Fruit fly (Drosophila melanogaster): ENCODE results near the gene ATP6AP2.

ATP6AP2 gene

dm6 chr3R:9260421-9260973, at the start of gene ATP6AP2 (continued):
- TF ChIP-seq zen2 (GFP tag; IDR thresholded peaks at IDR 0.05; ENCODE audit: partially characterized antibody) (peak; percentile 48; the same call in 2 of the 3 replicates), Dll (GFP tag; IDR thresholded peaks at IDR 0.05; ENCODE audit: partially characterized antibody) (peak; percentile 78; the same call in 3 of the 4 replicates), CG3838 (GFP tag; optimal IDR thresholded peaks at IDR 0.05) (no peak), sna (GFP tag; IDR thresholded peaks at IDR 0.05; ENCODE audit: partially characterized antibody) (peak; percentile 63), repo (GFP tag; optimal IDR thresholded peaks at IDR 0.05) (no peak), cato (GFP tag; optimal IDR thresholded peaks at IDR 0.05; ENCODE audit: borderline replicate concordance) (no peak), mam (GFP tag; optimal IDR thresholded peaks at IDR 0.05) (peak; percentile 43), jigr1 (GFP tag; IDR thresholded peaks at IDR 0.05) (no peak), dm (GFP tag; optimal IDR thresholded peaks at IDR 0.05) (peak; percentile 32), CG1647 (GFP tag; optimal IDR thresholded peaks at IDR 0.05) (peak; percentile 10), hbn (GFP tag; IDR thresholded peaks at IDR 0.05; ENCODE audit: partially characterized antibody) (peak; percentile 77), Sry-δ (GFP tag; optimal IDR thresholded peaks at IDR 0.05) (peak; percentile 63), CG1529 (GFP tag; optimal IDR thresholded peaks at IDR 0.05) (no peak), phol (tag; optimal IDR thresholded peaks at IDR 0.05) (peak; percentile 69), CG12104 (GFP tag; optimal IDR thresholded peaks at IDR 0.05) (peak; percentile 36), corto (GFP tag; optimal IDR thresholded peaks at IDR 0.05) (no peak), CG12659 (GFP tag; optimal IDR thresholded peaks at IDR 0.05) (peak; percentile 85)

dm6 chr3R:9213029-9213428, 47.4 kb upstream of the ATP6AP2 start:
- no peak for TF ChIP-seq CG7963 (GFP tag; IDR thresholded peaks at IDR 0.05; ENCODE audit: partially characterized antibody)
- TF ChIP-seq prd (optimal IDR thresholded peaks at IDR 0.05), result no peak
- TF ChIP-seq prd (GFP tag; IDR thresholded peaks at IDR 0.05), result no peak; the same call in 2 of the 3 replicates
- no peak for TF ChIP-seq Aef1 (GFP tag; IDR thresholded peaks at IDR 0.05)
- no peak for TF ChIP-seq Dref (GFP tag; IDR thresholded peaks at IDR 0.05)
- TF ChIP-seq twi (tag; optimal IDR thresholded peaks at IDR 0.05), result no peak
- no peak for TF ChIP-seq wor (GFP tag; IDR thresholded peaks at IDR 0.05)
- TF ChIP-seq CG6765 (GFP tag; optimal IDR thresholded peaks at IDR 0.05), result no peak
- peak; percentile 53 for TF ChIP-seq row (GFP tag; IDR thresholded peaks at IDR 0.05)
- TF ChIP-seq Nf-YB (GFP tag; optimal IDR thresholded peaks at IDR 0.05), result no peak
- no peak for TF ChIP-seq CG12942 (GFP tag; optimal IDR thresholded peaks at IDR 0.05)
- no peak for TF ChIP-seq otp (GFP tag; IDR thresholded peaks at IDR 0.05)
- TF ChIP-seq CG18011 (GFP tag; optimal IDR thresholded peaks at IDR 0.05), result no peak
- no peak for TF ChIP-seq CG10274 (GFP tag; optimal IDR thresholded peaks at IDR 0.05)
- no peak for TF ChIP-seq CG4424 (GFP tag; optimal IDR thresholded peaks at IDR 0.05)
- peak; percentile 71 for TF ChIP-seq CG6654 (GFP tag; optimal IDR thresholded peaks at IDR 0.05)
- TF ChIP-seq Pdp1 (GFP tag; optimal IDR thresholded peaks at IDR 0.05), result no peak
- TF ChIP-seq Fer2 (tag; optimal IDR thresholded peaks at IDR 0.05), result no peak
- no peak for TF ChIP-seq CG2712 (tag; optimal IDR thresholded peaks at IDR 0.05)
- no peak for TF ChIP-seq CG9727 (GFP tag; optimal IDR thresholded peaks at IDR 0.05)
- no peak for TF ChIP-seq vfl (GFP tag; optimal IDR thresholded peaks at IDR 0.05)
- TF ChIP-seq ci (GFP tag; IDR thresholded peaks at IDR 0.05), result no peak
- no peak for TF ChIP-seq CG30431 (GFP tag; optimal IDR thresholded peaks at IDR 0.05)
- no peak for TF ChIP-seq sim (GFP tag; IDR thresholded peaks at IDR 0.05)
- TF ChIP-seq CG11504 (tag; optimal IDR thresholded peaks at IDR 0.05), result peak; percentile 31
- TF ChIP-seq Chrac-16 (GFP tag; optimal IDR thresholded peaks at IDR 0.05), result no peak
- no peak for TF ChIP-seq Dll (GFP tag; IDR thresholded peaks at IDR 0.05; ENCODE audit: partially characterized antibody)
- TF ChIP-seq phol (tag; optimal IDR thresholded peaks at IDR 0.05), result peak; percentile 3
- TF ChIP-seq gem (tag; optimal IDR thresholded peaks at IDR 0.05), result peak; percentile 23
- no peak for TF ChIP-seq CG12391 (tag; optimal IDR thresholded peaks at IDR 0.05)
- no peak for TF ChIP-seq cg (GFP tag; optimal IDR thresholded peaks at IDR 0.05)
- TF ChIP-seq Hsf (GFP tag; optimal IDR thresholded peaks at IDR 0.05), result no peak
- no peak for TF ChIP-seq en (GFP tag; optimal IDR thresholded peaks at IDR 0.05)
- 0 out of 3 replicates have a peak, but pooled peaks have one; percentile 28 for TF ChIP-seq dysf (GFP tag; IDR thresholded peaks at IDR 0.05)
- no peak for TF ChIP-seq CG7786 (GFP tag; optimal IDR thresholded peaks at IDR 0.05)
